Worm (Caenorhabditis elegans): ENCODE data around the gene srz-5.
"Not testable (repeated sequence)": the region's sequence is repeated elsewhere in the genome, so short reads cannot be mapped to it uniquely, and the experiment has no call there.

The srz-5 gene

ce11 chrII:3472316-3472715 is 42.2 kb downstream of the srz-5 start, which contains the start of gene Y49F6B.12:
TSS of gene Y49F6B.12 (minus strand) at chrII:3472416.
- TF ChIP-seq gei-8 (GFP tag; optimal IDR thresholded peaks at IDR 0.05), result no peak
- peak; percentile 45 for TF ChIP-seq aha-1 (tag)
- TF ChIP-seq fos-1 (tag; optimal IDR thresholded peaks at IDR 0.05), result no peak
- TF ChIP-seq ceh-82 (tag; optimal IDR thresholded peaks at IDR 0.05), result no peak
- TF ChIP-seq fkh-10 (GFP tag; optimal IDR thresholded peaks at IDR 0.05), result no peak

- TF ChIP-seq ceh-20 (GFP tag; IDR thresholded peaks at IDR 0.05) (no peak), aha-1 (tag) (peak; percentile 17)
Measured at ce11 chrII:3471603-3472002, 42.9 kb downstream of the srz-5 start, which contains the start of gene Y49F6B.13. TSS of gene Y49F6B.13 (minus strand) at chrII:3471703.

- TF ChIP-seq hlh-11 (tag; optimal IDR thresholded peaks at IDR 0.05) (no peak), lin-13 (GFP tag; optimal IDR thresholded peaks at IDR 0.05) (no peak), skn-1 (tag; optimal IDR thresholded peaks at IDR 0.05) (no peak), lin-39 (tag; optimal IDR thresholded peaks at IDR 0.05) (no peak), ZK337.2 (GFP tag; IDR thresholded peaks at IDR 0.05) (no peak), daf-19 (GFP tag; conservative IDR thresholded peaks at IDR 0.05) (no peak), ztf-7 (tag; optimal IDR thresholded peaks at IDR 0.05) (no peak), zfp-2 (tag; optimal IDR thresholded peaks at IDR 0.05) (no peak), tag-97 (GFP tag; IDR thresholded peaks at IDR 0.05) (no peak), nhr-102 (tag; optimal IDR thresholded peaks at IDR 0.05) (no peak), spr-3 (GFP tag; optimal IDR thresholded peaks at IDR 0.05) (no peak)
Measured at ce11 chrII:3470549-3470948, 44.0 kb downstream of the srz-5 start, which contains the start of gene Y49F6B.20. TSS of gene Y49F6B.20 (minus strand) at chrII:3470649.

- peak in 1 of 2 experiments; percentile 23 for TF ChIP-seq unc-62 (GFP tag; optimal IDR thresholded peaks at IDR 0.05 in 1 of 2)
- TF ChIP-seq unc-62 (tag; optimal IDR thresholded peaks at IDR 0.05), result not testable (repeated sequence)
Measured at ce11 chrII:3464580-3464979, 50.0 kb downstream of the srz-5 start, which contains the start of gene C16C8.10. TSS of gene C16C8.10 (minus strand) at chrII:3464680.

- TF ChIP-seq ces-1 (GFP tag; optimal IDR thresholded peaks at IDR 0.05) (no peak), ama-1 (optimal IDR thresholded peaks at IDR 0.05) (no peak), nhr-41 (GFP tag; IDR thresholded peaks at IDR 0.05) (no peak), unc-39 (tag; optimal IDR thresholded peaks at IDR 0.05) (no peak), hmg-1.1 (GFP tag; IDR thresholded peaks at IDR 0.05) (no peak), attf-4 (tag; optimal IDR thresholded peaks at IDR 0.05) (no peak), daf-19 (GFP tag; conservative IDR thresholded peaks at IDR 0.05) (no peak), Y75B8A.6 (GFP tag; IDR thresholded peaks at IDR 0.05) (no peak), duxl-1 (tag; optimal IDR thresholded peaks at IDR 0.05; ENCODE audit: poor library complexity) (no peak), ceh-44 (GFP tag; IDR thresholded peaks at IDR 0.05) (no peak), nhr-77 (tag; optimal IDR thresholded peaks at IDR 0.05) (no peak), cey-2 (tag; optimal IDR thresholded peaks at IDR 0.05; ENCODE audit: borderline replicate concordance, insufficient read depth) (no peak), zip-2 (tag; optimal IDR thresholded peaks at IDR 0.05) (no peak), gei-8 (GFP tag; optimal IDR thresholded peaks at IDR 0.05) (no peak), unc-62 (GFP tag; optimal IDR thresholded peaks at IDR 0.05 in 1 of 2) (no peak), unc-62 (tag; optimal IDR thresholded peaks at IDR 0.05) (no peak)
Measured at ce11 chrII:3463097-3463496, 51.4 kb downstream of the srz-5 start, which contains the start of gene C16C8.9. TSS of gene C16C8.9 (minus strand) at chrII:3463197.
